Fruit fly (Drosophila melanogaster): ENCODE measurements around the gene CG6013.

DNA sequence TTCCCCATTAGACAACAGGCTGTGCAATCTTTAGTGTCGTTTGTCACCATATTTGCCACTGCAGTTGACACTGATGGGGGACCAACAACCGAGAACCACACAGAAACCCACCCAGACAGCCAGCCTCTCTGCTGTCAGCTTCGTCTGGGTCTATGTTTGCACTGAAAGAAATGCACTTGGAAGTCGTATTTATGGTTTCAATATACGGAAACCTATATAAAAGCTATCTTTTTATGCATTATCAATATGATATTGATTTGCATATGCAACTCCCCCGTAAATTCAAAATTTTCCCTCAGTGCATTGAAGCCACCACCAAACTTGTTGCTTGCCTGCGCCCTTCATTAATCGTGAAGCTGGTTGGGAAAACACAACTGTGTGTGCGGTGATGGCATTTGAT lies 42.9 kb downstream of the CG6013 start:
- TF ChIP-seq GATAd (GFP tag; optimal IDR thresholded peaks at IDR 0.05): no peak
- no peak for TF ChIP-seq Jra (GFP tag; optimal IDR thresholded peaks at IDR 0.05)
- TF ChIP-seq CrebA (GFP tag; optimal IDR thresholded peaks at IDR 0.05; ENCODE audit: borderline replicate concordance): no peak
- no peak for TF ChIP-seq usp (GFP tag; optimal IDR thresholded peaks at IDR 0.05)
- TF ChIP-seq Hr78 (GFP tag; optimal IDR thresholded peaks at IDR 0.05): no peak
- no peak for TF ChIP-seq psq (GFP tag; optimal IDR thresholded peaks at IDR 0.05)
- peak in 1 of 2 experiments; percentile 47 for TF ChIP-seq foxo (GFP tag; optimal IDR thresholded peaks at IDR 0.05)
- no peak for TF ChIP-seq HLH106 (tag; optimal IDR thresholded peaks at IDR 0.05)
- TF ChIP-seq Myc (optimal IDR thresholded peaks at IDR 0.05): no peak
- TF ChIP-seq h (GFP tag; optimal IDR thresholded peaks at IDR 0.05): no peak
- TF ChIP-seq Dif (GFP tag; optimal IDR thresholded peaks at IDR 0.05; ENCODE audit: partially characterized antibody): no peak
- TF ChIP-seq pan (optimal IDR thresholded peaks at IDR 0.05): no peak
- TF ChIP-seq Abd-B (GFP tag; optimal IDR thresholded peaks at IDR 0.05): no peak
- TF ChIP-seq Vsx2 (GFP tag; optimal IDR thresholded peaks at IDR 0.05; ENCODE audit: partially characterized antibody): no peak
